Worm (Caenorhabditis elegans): ENCODE data around the gene F22B5.6.

DNA sequence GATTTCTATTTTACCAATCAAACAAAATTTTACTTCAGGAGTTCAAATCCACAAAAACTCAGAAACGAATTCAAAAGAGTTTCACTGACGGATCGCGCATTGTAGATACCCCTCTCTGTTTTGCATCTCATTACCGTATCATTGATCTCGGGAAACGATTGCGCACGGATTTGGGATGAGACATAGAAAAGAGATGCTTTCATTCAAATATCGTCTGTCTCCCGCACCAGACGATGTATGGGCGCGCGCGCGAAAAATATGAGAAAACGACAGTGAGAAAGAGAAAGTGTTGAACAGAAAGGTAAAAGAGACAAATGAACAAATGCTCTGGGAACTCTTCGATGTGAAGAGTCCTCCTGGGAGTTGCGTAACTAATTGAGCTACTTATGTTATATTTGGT is 45.0 kb downstream of the F22B5.6 start:
- TF ChIP-seq nhr-21 (tag; optimal IDR thresholded peaks at IDR 0.05) (no peak), nhr-6 (tag; optimal IDR thresholded peaks at IDR 0.05) (no peak), zag-1 (tag; optimal IDR thresholded peaks at IDR 0.05) (no peak), lin-13 (GFP tag; optimal IDR thresholded peaks at IDR 0.05) (no peak), nhr-12 (tag; optimal IDR thresholded peaks at IDR 0.05) (no peak), nhr-129 (tag; optimal IDR thresholded peaks at IDR 0.05) (no peak), egl-27 (tag; optimal IDR thresholded peaks at IDR 0.05) (no peak), unc-39 (tag; optimal IDR thresholded peaks at IDR 0.05) (no peak), fos-1 (tag; optimal IDR thresholded peaks at IDR 0.05) (no peak)

All from whole organism, L2 larva.